Fruit fly (Drosophila melanogaster) whole organism, adult: ENCODE data around the gene CG17781.

ENCODE experiments used
- CG12768 ChIP-seq: fragments of 200-800 bp; sonication (Bioruptor generic); optimal IDR thresholded peaks from 2 replicates; lab custom pipeline; 2017; ENCODE audit warnings: missing biosample characterization, missing genetic modification characterization, mild to moderate bottlenecking, moderate library complexity, missing genetic modification reagents
- CG1620 ChIP-seq: fragments of 200-800 bp; sonication (Bioruptor generic); optimal IDR thresholded peaks from 2 replicates; lab custom pipeline; 2016; ENCODE audit warnings: missing biosample characterization, missing genetic modification characterization
- CG5204 ChIP-seq: fragments of 200-800 bp; sonication (Bioruptor generic); optimal IDR thresholded peaks from 2 replicates; lab custom pipeline; 2016; ENCODE audit warnings: missing biosample characterization, missing genetic modification characterization
- Clk ChIP-seq: fragments of 200-800 bp; sonication (Bioruptor generic); optimal IDR thresholded peaks from 2 replicates; lab custom pipeline; 2017; ENCODE audit warnings: missing biosample characterization, missing genetic modification characterization
- Crg-1 ChIP-seq: fragments of 200-800 bp; sonication (Bioruptor generic); optimal IDR thresholded peaks from 2 replicates; lab custom pipeline; 2016; ENCODE audit warnings: missing biosample characterization, missing genetic modification characterization
- Hr96 ChIP-seq: fragments of 200-800 bp; sonication (Bioruptor generic); optimal IDR thresholded peaks from 2 replicates; lab custom pipeline; 2016; ENCODE audit warnings: missing biosample characterization, missing genetic modification characterization
- cic ChIP-seq: fragments of 200-800 bp; sonication (Bioruptor generic); optimal IDR thresholded peaks from 2 replicates; lab custom pipeline; 2017; ENCODE audit warnings: missing biosample characterization, mild to moderate bottlenecking, missing genetic modification characterization, moderate library complexity
- kay ChIP-seq: fragments of 200-800 bp; sonication (Bioruptor generic); peaks from one replicate; lab custom pipeline; 2016; ENCODE audit warnings: missing biosample characterization, missing genetic modification characterization, borderline replicate concordance
- tj ChIP-seq: fragments of 200-800 bp; sonication (Bioruptor generic); optimal IDR thresholded peaks from 3 replicates; lab custom pipeline; 2017; ENCODE audit warnings: missing biosample characterization, mild to moderate bottlenecking, missing genetic modification characterization, moderate library complexity
- toe ChIP-seq: fragments of 200-800 bp; sonication (Bioruptor generic); optimal IDR thresholded peaks from 2 replicates; lab custom pipeline; 2016; ENCODE audit warnings: missing biosample characterization, missing genetic modification characterization

- TF ChIP-seq Clk (GFP tag; lab: Kevin White, UChicago) (no peak), CG12768 (GFP tag; lab: Kevin White, UChicago) (no peak), CG5204 (GFP tag; lab: Kevin White, UChicago) (no peak), CG1620 (GFP tag; lab: Kevin White, UChicago) (no peak), kay (GFP tag; lab: Kevin White, UChicago) (no peak), tj (GFP tag; lab: Kevin White, UChicago) (no peak), Crg-1 (GFP tag; lab: Kevin White, UChicago) (no peak), cic (GFP tag; lab: Kevin White, UChicago) (no peak), toe (GFP tag; lab: Kevin White, UChicago) (no peak), Hr96 (GFP tag; lab: Kevin White, UChicago) (no peak)
Measured at dm6 chr3R:24336622-24337021, 38.8 kb downstream of the CG17781 start, which contains the start of gene CG6432.
